Fruit fly (Drosophila melanogaster) whole organism, wandering third instar larva: Measurements from ENCODE around the gene Prat2.

Experiments used
- Abd-B ChIP-seq: fragments of >200 bp; optimal IDR thresholded peaks from 2 replicates; lab custom pipeline; 2017; ENCODE audit warnings: missing biosample characterization, missing genetic modification characterization
- CG32264 ChIP-seq: fragments of 200-800 bp; sonication (Bioruptor generic); optimal IDR thresholded peaks from 2 replicates; lab custom pipeline; 2016; ENCODE audit warnings: missing biosample characterization, missing genetic modification characterization
- CG9705 ChIP-seq: fragments of 200-800 bp; sonication (Bioruptor generic); optimal IDR thresholded peaks from 2 replicates; lab custom pipeline; 2018; ENCODE audit warnings: missing biosample characterization, mild to moderate bottlenecking, missing genetic modification characterization
- CrebA ChIP-seq: fragments of 200-800 bp; sonication (Bioruptor generic); optimal IDR thresholded peaks from 2 replicates; lab custom pipeline; 2016; ENCODE audit warnings: missing biosample characterization, mild to moderate bottlenecking, missing genetic modification characterization, borderline replicate concordance
- Dfd ChIP-seq: fragments of >200 bp; optimal IDR thresholded peaks from 2 replicates; lab custom pipeline; 2017; ENCODE audit warnings: missing biosample characterization, missing genetic modification characterization
- Dif ChIP-seq: fragments of 200-275, 200-300 bp; sonication (Bioruptor generic); optimal IDR thresholded peaks from 2 replicates; lab custom pipeline; 2018; ENCODE audit warnings: missing biosample characterization, missing genetic modification characterization; ENCODE audit not compliant: partially characterized antibody
- GATAd ChIP-seq: sonication (Bioruptor generic); optimal IDR thresholded peaks from 2 replicates; lab custom pipeline; 2016; ENCODE audit warnings: missing biosample characterization, missing genetic modification characterization
- HLH106 ChIP-seq: fragments of 200-800 bp; optimal IDR thresholded peaks from 3 replicates; lab custom pipeline; 2019; ENCODE audit warnings: missing biosample characterization, mild to moderate bottlenecking, missing genetic modification characterization, moderate library complexity
- Hnf4 ChIP-seq: fragments of 200-800 bp; sonication (Bioruptor generic); optimal IDR thresholded peaks from 2 replicates; lab custom pipeline; 2016; ENCODE audit warnings: missing biosample characterization, mild to moderate bottlenecking, missing genetic modification characterization
- Hr78 ChIP-seq: fragments of >200 bp; optimal IDR thresholded peaks from 2 replicates; lab custom pipeline; 2017; ENCODE audit warnings: missing biosample characterization, missing genetic modification characterization
- Hr83 ChIP-seq: fragments of 200-300 bp; sonication (Bioruptor generic); optimal IDR thresholded peaks from 2 replicates; lab custom pipeline; 2016; ENCODE audit warnings: missing biosample characterization, mild to moderate bottlenecking, missing genetic modification characterization, moderate library complexity; ENCODE audit not compliant: poor library complexity, severe bottlenecking
- Jra ChIP-seq: sonication (Bioruptor generic); optimal IDR thresholded peaks from 2 replicates; lab custom pipeline; 2016; ENCODE audit warnings: missing biosample characterization, missing genetic modification characterization
- Mio ChIP-seq: sonication (Bioruptor generic); optimal IDR thresholded peaks from 2 replicates; lab custom pipeline; 2016; ENCODE audit warnings: missing biosample characterization, missing genetic modification characterization
- Myc ChIP-seq: fragments of >200 bp; optimal IDR thresholded peaks from 2 replicates; lab custom pipeline; 2017
- N ChIP-seq: fragments of >200 bp; optimal IDR thresholded peaks from 2 replicates; lab custom pipeline; 2018; ENCODE audit warnings: missing biosample characterization, missing external identifiers, missing genetic modification characterization
- OdsH ChIP-seq: fragments of 200-800 bp; sonication (Bioruptor generic); optimal IDR thresholded peaks from 2 replicates; lab custom pipeline; 2016; ENCODE audit warnings: missing biosample characterization, mild to moderate bottlenecking, missing genetic modification characterization
- Rel ChIP-seq, 2 experiments: fragments of 200-800 bp; sonication (Bioruptor generic) in 1 of 2; optimal IDR thresholded peaks; 2 replicates in 1 of 2; 3 replicates in 1 of 2; lab custom pipeline; 2016 to 2019; ENCODE audit warnings: mild to moderate bottlenecking in 2 of 2, missing biosample characterization in 2 of 2, missing genetic modification characterization in 2 of 2, moderate library complexity in 1 of 2
- Sp1 ChIP-seq: fragments of 200-800 bp; sonication (Bioruptor generic); optimal IDR thresholded peaks from 3 replicates; lab custom pipeline; 2019; ENCODE audit warnings: missing biosample characterization, mild to moderate bottlenecking, missing genetic modification characterization, moderate library complexity
- Vsx2 ChIP-seq: fragments of 200-300, 225-300 bp; sonication (Bioruptor generic); optimal IDR thresholded peaks from 2 replicates; lab custom pipeline; 2018; ENCODE audit warnings: missing biosample characterization, missing genetic modification characterization; ENCODE audit not compliant: partially characterized antibody
- br ChIP-seq: fragments of 200-800 bp; sonication (Bioruptor generic); optimal IDR thresholded peaks from 2 replicates; lab custom pipeline; 2016; ENCODE audit warnings: missing biosample characterization, missing genetic modification characterization
- brk ChIP-seq: fragments of 200-800 bp; sonication (Bioruptor generic); optimal IDR thresholded peaks from 2 replicates; lab custom pipeline; 2016; ENCODE audit warnings: missing biosample characterization, mild to moderate bottlenecking, missing genetic modification characterization
- dl ChIP-seq, 2 experiments: fragments of 175-275, 200-275 bp in 1 of 2; fragments of 200-275 bp in 1 of 2; sonication (Bioruptor generic); optimal IDR thresholded peaks; lab custom pipeline; 2018; ENCODE audit warnings: mild to moderate bottlenecking in 2 of 2, missing biosample characterization in 2 of 2, missing genetic modification characterization in 2 of 2, moderate library complexity in 2 of 2; ENCODE audit not compliant: partially characterized antibody in 2 of 2, insufficient read depth in 1 of 2
- dmrt93B ChIP-seq: fragments of 200-800 bp; sonication (Bioruptor generic); optimal IDR thresholded peaks from 2 replicates; lab custom pipeline; 2018; ENCODE audit warnings: missing biosample characterization, mild to moderate bottlenecking, missing genetic modification characterization
- dsf ChIP-seq: sonication (Bioruptor generic); optimal IDR thresholded peaks from 2 replicates; lab custom pipeline; 2016; ENCODE audit warnings: missing biosample characterization, missing genetic modification characterization, borderline replicate concordance
- ey ChIP-seq: fragments of 200-800 bp; sonication (Bioruptor generic); optimal IDR thresholded peaks from 2 replicates; lab custom pipeline; 2016; ENCODE audit warnings: missing biosample characterization, missing genetic modification characterization
- foxo ChIP-seq, 2 experiments: fragments of 200-800 bp; sonication (Bioruptor generic); optimal IDR thresholded peaks; 2 replicates in 1 of 2; 3 replicates in 1 of 2; lab custom pipeline; 2016 to 2017; ENCODE audit warnings: missing biosample characterization in 2 of 2, missing genetic modification characterization in 2 of 2
- fru ChIP-seq: fragments of 200-800 bp; sonication (Bioruptor generic); optimal IDR thresholded peaks from 3 replicates; lab custom pipeline; 2016; ENCODE audit warnings: missing biosample characterization, mild to moderate bottlenecking, missing genetic modification characterization
- h ChIP-seq: fragments of 200-800 bp; sonication (Bioruptor generic); optimal IDR thresholded peaks from 3 replicates; lab custom pipeline; 2016; ENCODE audit warnings: missing biosample characterization, mild to moderate bottlenecking, missing genetic modification characterization
- jim ChIP-seq: fragments of 175-275, 200-325 bp; sonication (Bioruptor generic); optimal IDR thresholded peaks from 2 replicates; lab custom pipeline; 2016; ENCODE audit warnings: missing biosample characterization, mild to moderate bottlenecking, missing genetic modification characterization
- lola ChIP-seq: fragments of >200 bp; optimal IDR thresholded peaks from 2 replicates; lab custom pipeline; 2017; ENCODE audit warnings: missing biosample characterization, missing genetic modification characterization
- pan ChIP-seq: fragments of >200 bp; optimal IDR thresholded peaks from 2 replicates; lab custom pipeline; 2017
- psq ChIP-seq: fragments of 200-800 bp; sonication (Bioruptor generic); optimal IDR thresholded peaks from 3 replicates; lab custom pipeline; 2017; ENCODE audit warnings: missing biosample characterization, mild to moderate bottlenecking, missing genetic modification characterization, moderate library complexity
- rgr ChIP-seq: fragments of 200-800 bp; sonication (Bioruptor generic); optimal IDR thresholded peaks from 3 replicates; lab custom pipeline; 2016; ENCODE audit warnings: missing biosample characterization, mild to moderate bottlenecking, missing genetic modification characterization
- sage ChIP-seq: fragments of 200-800 bp; sonication (Bioruptor generic); optimal IDR thresholded peaks from 2 replicates; lab custom pipeline; 2016; ENCODE audit warnings: missing biosample characterization, mild to moderate bottlenecking, missing genetic modification characterization
- sv ChIP-seq: fragments of 200-800 bp; sonication (Bioruptor generic); optimal IDR thresholded peaks from 3 replicates; lab custom pipeline; 2016; ENCODE audit warnings: missing biosample characterization, missing genetic modification characterization
- tai ChIP-seq: sonication (Bioruptor generic); optimal IDR thresholded peaks from 2 replicates; lab custom pipeline; 2016; ENCODE audit warnings: missing biosample characterization, missing genetic modification characterization
- usp ChIP-seq: fragments of >200 bp; optimal IDR thresholded peaks from 2 replicates; lab custom pipeline; 2017; ENCODE audit warnings: missing biosample characterization, missing genetic modification characterization
- woc ChIP-seq: sonication (Bioruptor generic); optimal IDR thresholded peaks from 2 replicates; lab custom pipeline; 2016; ENCODE audit warnings: missing biosample characterization, mild to moderate bottlenecking, missing genetic modification characterization

Gene Prat2

DNA sequence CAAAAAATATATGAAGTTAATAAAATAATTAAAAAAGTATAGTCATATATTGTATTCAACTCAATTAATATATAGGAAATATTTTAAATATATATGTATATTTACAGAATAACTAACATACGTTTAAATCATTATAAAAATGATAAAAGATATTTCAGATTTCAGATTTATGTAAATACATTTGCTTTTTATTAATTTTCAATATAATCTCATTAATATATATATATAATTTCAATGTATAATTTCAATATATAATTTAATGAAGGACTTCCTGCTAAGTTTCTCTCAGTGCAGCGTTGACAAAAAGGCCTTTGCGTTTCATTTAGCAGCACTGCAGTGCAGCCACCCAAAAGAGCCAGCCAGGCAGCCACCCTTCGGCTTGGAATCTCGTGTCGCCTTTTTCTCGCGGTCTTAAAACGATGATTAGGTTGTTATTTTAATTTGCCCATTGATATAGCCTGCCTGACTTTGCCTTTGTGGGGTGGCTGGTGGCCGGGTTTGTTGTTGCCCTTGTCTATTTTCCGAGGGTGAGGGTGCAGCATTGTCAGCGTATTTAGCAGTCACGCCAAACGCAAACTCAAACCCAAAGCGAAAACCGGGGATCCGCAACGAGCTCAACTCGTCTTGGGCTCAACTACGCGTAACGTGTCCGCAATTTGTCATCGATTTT is 28.9 kb downstream of the Prat2 start:
- TF ChIP-seq Jra (GFP tag; lab: Kevin White, UChicago) (no peak), Sp1 (GFP tag; lab: Kevin White, UChicago) (no peak), OdsH (GFP tag; lab: Kevin White, UChicago) (no peak), woc (GFP tag; lab: Kevin White, UChicago) (no peak), dmrt93B (no peak)

- TF ChIP-seq dsf (GFP tag; lab: Kevin White, UChicago) (no peak), Dfd (GFP tag; lab: Kevin White, UChicago) (peak; percentile 98)
Observed at dm6 chr3L:6884869-6885494, 29.7 kb downstream of the Prat2 start.

- peak in 1 of 2 experiments; percentile 72 for TF ChIP-seq foxo (GFP tag; optimal IDR thresholded peaks at IDR 0.05; lab: Kevin White, UChicago)
- TF ChIP-seq Dif (GFP tag; lab: Kevin White, UChicago) = no peak
- no peak for TF ChIP-seq GATAd (GFP tag; lab: Kevin White, UChicago)
- peak; percentile 64 for TF ChIP-seq br
- peak; percentile 5 for TF ChIP-seq sage
- TF ChIP-seq dmrt93B = peak; percentile 46
- no peak for TF ChIP-seq Mio (GFP tag; lab: Kevin White, UChicago)
- peak; percentile 57 for TF ChIP-seq rgr (GFP tag; lab: Kevin White, UChicago)
- TF ChIP-seq usp (GFP tag; lab: Kevin White, UChicago) = no peak
- TF ChIP-seq Abd-B (GFP tag; lab: Kevin White, UChicago) = no peak
- TF ChIP-seq Sp1 (GFP tag; lab: Kevin White, UChicago) = peak; percentile 59
- no peak for TF ChIP-seq sv
- TF ChIP-seq HLH106 = peak; percentile 62
- no peak for TF ChIP-seq N (GFP tag; lab: Kevin White, UChicago)
- TF ChIP-seq pan (lab: Kevin White, UChicago) = no peak
- no peak for TF ChIP-seq Hr78 (GFP tag; lab: Kevin White, UChicago)
- no peak for TF ChIP-seq dl (GFP tag; optimal IDR thresholded peaks at IDR 0.05; lab: Kevin White, UChicago; ENCODE audit: insufficient read depth in 1 of 2, partially characterized antibody in 2 of 2)
- TF ChIP-seq fru = peak; percentile 76
- TF ChIP-seq OdsH (GFP tag; lab: Kevin White, UChicago) = peak; percentile 65
- no peak for TF ChIP-seq Myc (lab: Kevin White, UChicago)
- TF ChIP-seq psq = peak; percentile 50
- TF ChIP-seq Jra (GFP tag; lab: Kevin White, UChicago) = no peak
- peak; percentile 8 for TF ChIP-seq CG32264 (GFP tag; lab: Kevin White, UChicago)
- TF ChIP-seq Hr83 = no peak
- no peak for TF ChIP-seq brk (GFP tag; lab: Kevin White, UChicago)
- TF ChIP-seq h = peak; percentile 76
- TF ChIP-seq lola (GFP tag; lab: Kevin White, UChicago) = no peak
- no peak for TF ChIP-seq dsf (GFP tag; lab: Kevin White, UChicago)
- peak; percentile 56 for TF ChIP-seq woc (GFP tag; lab: Kevin White, UChicago)
- peak; percentile 70 for TF ChIP-seq ey (GFP tag; lab: Kevin White, UChicago)
- no peak for TF ChIP-seq Vsx2 (GFP tag; lab: Kevin White, UChicago)
- TF ChIP-seq Rel (GFP tag; optimal IDR thresholded peaks at IDR 0.05; lab: Kevin White, UChicago) = no peak
- TF ChIP-seq Rel (tag; optimal IDR thresholded peaks at IDR 0.05; lab: Kevin White, UChicago) = no peak
- TF ChIP-seq tai (GFP tag; lab: Kevin White, UChicago) = no peak
- TF ChIP-seq Dfd (GFP tag; lab: Kevin White, UChicago) = no peak
- no peak for TF ChIP-seq CrebA (GFP tag; lab: Kevin White, UChicago)
- no peak for TF ChIP-seq CG9705
- no peak for TF ChIP-seq jim
- peak; percentile 38 for TF ChIP-seq Hnf4
- TF ChIP-seq, all 38 proteins: peak for 15
Observed at dm6 chr3L:6871296-6871695, 43.4 kb downstream of the Prat2 start.
